Fruit fly (Drosophila melanogaster): ENCODE data around the gene CG42342.

DNA sequence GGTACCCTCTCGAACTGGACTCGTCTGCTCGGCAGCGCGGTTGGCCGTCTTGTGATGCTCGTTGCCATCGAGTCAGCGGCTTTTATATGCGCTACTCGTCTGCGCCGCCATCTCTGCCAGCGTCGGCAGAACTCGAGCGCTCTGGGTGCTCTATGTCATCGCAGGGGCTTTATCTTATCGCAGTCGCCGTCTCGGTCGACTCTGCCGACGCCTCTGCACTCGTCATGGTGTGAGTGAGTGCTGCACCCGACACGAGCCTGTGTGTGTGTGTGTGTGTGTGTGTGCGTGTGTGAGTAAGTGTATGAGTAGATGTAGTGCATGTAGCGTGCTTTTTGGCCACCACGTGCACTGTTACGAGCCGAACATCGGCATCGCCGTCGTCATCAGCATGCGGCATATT lies 81.0 kb downstream of the CG42342 start, which contains the start of gene Scp2:
- TF ChIP-seq gl (tag; optimal IDR thresholded peaks at IDR 0.05) (no peak), fd96Ca (GFP tag; IDR thresholded peaks at IDR 0.05) (no peak), CG8301 (tag; optimal IDR thresholded peaks at IDR 0.05) (no peak), EcR (GFP tag; optimal IDR thresholded peaks at IDR 0.05) (no peak), Ets98B (GFP tag; IDR thresholded peaks at IDR 0.05) (no peak), CG4496 (GFP tag; IDR thresholded peaks at IDR 0.05) (no peak), CG13204 (GFP tag; optimal IDR thresholded peaks at IDR 0.05) (no peak), rn (GFP tag; IDR thresholded peaks at IDR 0.05) (no peak), CG8159 (tag; optimal IDR thresholded peaks at IDR 0.05) (no peak), D1 (tag; optimal IDR thresholded peaks at IDR 0.05) (no peak), Snoo (tag; optimal IDR thresholded peaks at IDR 0.05) (no peak), CG32121 (GFP tag; IDR thresholded peaks at IDR 0.05) (no peak), CG10348 (GFP tag; IDR thresholded peaks at IDR 0.05) (no peak), CG15710 (tag; optimal IDR thresholded peaks at IDR 0.05) (no peak)

Measured in whole organism, pupa.